Worm (Caenorhabditis elegans) whole organism, L2 larva: ENCODE results near the gene srw-42.

Experiments
- C34F6.9 ChIP-seq: fragments of 150-350 bp; optimal IDR thresholded peaks from 2 replicates; lab custom pipeline; 2014; ENCODE audit warnings: missing biosample characterization, missing genetic modification characterization
- egl-27 ChIP-seq: sonication (generic microtip); optimal IDR thresholded peaks from 3 replicates; lab custom pipeline; 2017; ENCODE audit warnings: missing biosample characterization, missing genetic modification reagents, missing genetic modification characterization
- gmeb-1 ChIP-seq: fragments of 150-350 bp; optimal IDR thresholded peaks from 2 replicates; lab custom pipeline; 2014; ENCODE audit warnings: missing biosample characterization, missing genetic modification characterization
- lin-39 ChIP-seq: fragments of 150-350 bp; optimal IDR thresholded peaks from 2 replicates; lab custom pipeline; 2014; ENCODE audit warnings: missing biosample characterization, missing genetic modification reagents, missing genetic modification characterization
- nhr-10 ChIP-seq: sonication (generic microtip); optimal IDR thresholded peaks from 2 replicates; lab custom pipeline; 2017; ENCODE audit warnings: missing biosample characterization, missing genetic modification characterization
- skn-1 ChIP-seq: sonication (generic microtip); optimal IDR thresholded peaks from 2 replicates; lab custom pipeline; 2017; ENCODE audit warnings: missing biosample characterization, missing genetic modification characterization

DNA sequence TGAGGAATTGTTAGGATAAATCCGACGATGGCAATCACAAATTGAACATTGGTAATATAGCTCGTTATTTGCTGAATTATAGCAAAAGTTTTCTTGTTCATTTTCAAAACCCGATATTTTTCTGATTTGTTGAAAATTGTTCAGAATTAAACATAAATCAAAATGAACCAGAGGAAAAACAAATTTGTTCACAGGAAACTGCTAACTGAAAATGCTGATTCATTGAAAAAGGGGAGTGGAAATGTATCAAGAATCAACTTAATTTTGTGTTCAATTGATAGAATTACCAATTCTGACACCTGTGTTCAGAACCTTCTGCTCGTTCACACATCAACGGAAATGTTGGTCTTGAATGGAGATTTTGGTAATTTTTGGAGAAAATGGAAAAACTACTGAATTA lies 50.1 kb downstream of the srw-42 start, which contains the start of gene srw-77:
- TF ChIP-seq skn-1 (tag; lab: Kevin White, UChicago) (no peak), gmeb-1 (tag; lab: Kevin White, UChicago) (no peak), nhr-10 (tag; lab: Kevin White, UChicago) (no peak), C34F6.9 (tag; lab: Kevin White, UChicago) (no peak), egl-27 (no peak), lin-39 (tag; lab: Kevin White, UChicago) (no peak)
